Fruit fly (Drosophila melanogaster) whole organism, embryonic: Measurements from ENCODE around the gene Dup99B.

Experiments
- CG14667 ChIP-seq: fragments of 200-800 bp; sonication (Bioruptor generic); IDR thresholded peaks from 2 replicates; pipeline ENCODE4 v1.3.6; 2022; ENCODE audit warnings: missing biosample characterization, missing genetic modification characterization
- Doc3 ChIP-seq: fragments of 200-800 bp; sonication (Bioruptor generic); IDR thresholded peaks from 3 replicates; pipeline ENCODE4 v1.3.6; 2022; ENCODE audit warnings: missing biosample characterization, missing genetic modification characterization; ENCODE audit not compliant: partially characterized antibody
- Hr39 ChIP-seq: fragments of >200 bp; optimal IDR thresholded peaks from 2 replicates; lab custom pipeline; 2017
- Stat92E ChIP-seq, 3 experiments: fragments of >200 bp in 2 of 3; fragments of 200-800 bp in 1 of 3; sonication (Bioruptor generic) in 1 of 3; optimal IDR thresholded peaks; 2 replicates each; lab custom pipeline; 2017 to 2019; ENCODE audit warnings: missing biosample characterization in 3 of 3, missing genetic modification characterization in 3 of 3, mild to moderate bottlenecking in 1 of 3, moderate library complexity in 1 of 3
- Xbp1 ChIP-seq: fragments of 200-800 bp; sonication (Bioruptor generic); optimal IDR thresholded peaks from 3 replicates; lab custom pipeline; 2016; ENCODE audit warnings: missing biosample characterization, mild to moderate bottlenecking, missing genetic modification characterization
- disco-r ChIP-seq: fragments of 200-800 bp; sonication (Bioruptor generic); optimal IDR thresholded peaks from 2 replicates; lab custom pipeline; 2016; ENCODE audit warnings: missing biosample characterization, missing genetic modification characterization
- dpn ChIP-seq, 2 experiments: fragments of 200-800 bp; sonication (Bioruptor generic); optimal IDR thresholded peaks; 3 replicates each; lab custom pipeline; 2016; ENCODE audit warnings: missing biosample characterization in 2 of 2, missing genetic modification characterization in 2 of 2
- gro ChIP-seq: fragments of 200-800 bp; sonication (Bioruptor generic); optimal IDR thresholded peaks from 2 replicates; lab custom pipeline; 2016; ENCODE audit warnings: missing biosample characterization, missing genetic modification characterization
- gsb-n ChIP-seq: fragments of 200-800 bp; sonication (Bioruptor generic); optimal IDR thresholded peaks from 3 replicates; lab custom pipeline; 2018; ENCODE audit warnings: missing biosample characterization, mild to moderate bottlenecking, missing genetic modification characterization
- ham ChIP-seq: fragments of 200-800 bp; sonication (Bioruptor generic); IDR thresholded peaks from 2 replicates; pipeline ENCODE4 v1.3.6; 2022; ENCODE audit warnings: missing biosample characterization, missing genetic modification characterization
- lmd ChIP-seq: fragments of 200-800 bp; sonication (Bioruptor generic); IDR thresholded peaks from 2 replicates; pipeline ENCODE4 v1.3.6; 2022; ENCODE audit warnings: missing biosample characterization, missing genetic modification characterization
- shn ChIP-seq: fragments of 200-800 bp; sonication (Bioruptor generic); optimal IDR thresholded peaks from 3 replicates; lab custom pipeline; 2016; ENCODE audit warnings: missing biosample characterization, missing genetic modification characterization
- zfh2 ChIP-seq: fragments of 200-800 bp; sonication (Bioruptor generic); optimal IDR thresholded peaks from 2 replicates; lab custom pipeline; 2016; ENCODE audit warnings: missing biosample characterization, missing genetic modification characterization

DNA sequence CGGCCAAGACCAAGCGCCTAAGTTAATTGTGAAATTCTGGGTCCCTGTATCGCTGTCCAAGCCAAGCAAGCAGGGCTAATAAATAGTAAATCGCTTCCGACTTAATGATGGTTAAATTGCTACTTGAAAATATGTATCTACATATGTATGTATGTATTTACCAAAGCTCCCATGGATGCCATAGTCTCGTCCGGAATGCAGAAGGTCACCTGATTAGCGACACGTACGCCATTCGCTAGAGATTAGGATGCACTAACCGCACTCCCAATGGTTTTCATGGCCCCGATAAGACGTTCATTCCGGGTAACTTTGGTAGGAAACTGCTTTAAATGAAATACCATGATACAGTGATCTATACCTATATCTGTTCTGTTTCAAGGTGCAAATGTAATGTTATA lies 43.6 kb upstream of the Dup99B start:
- no peak for TF ChIP-seq shn (GFP tag; lab: Kevin White, UChicago)
- no peak for TF ChIP-seq CG14667
- no peak for TF ChIP-seq disco-r (GFP tag; lab: Kevin White, UChicago)
- no peak for TF ChIP-seq gro (GFP tag; lab: Kevin White, UChicago)
- TF ChIP-seq Doc3 (GFP tag; lab: Robert Waterston, UW), result no peak
- no peak for TF ChIP-seq Hr39 (lab: Kevin White, UChicago)
- no peak for TF ChIP-seq Stat92E (GFP tag; optimal IDR thresholded peaks at IDR 0.05; lab: Kevin White, UChicago)
- no peak for TF ChIP-seq Xbp1 (GFP tag; lab: Kevin White, UChicago)
- no peak for TF ChIP-seq gsb-n (tag; lab: Kevin White, UChicago)
- TF ChIP-seq zfh2 (GFP tag; lab: Kevin White, UChicago), result no peak
- no peak for TF ChIP-seq dpn (GFP tag; optimal IDR thresholded peaks at IDR 0.05; lab: Kevin White, UChicago)
- TF ChIP-seq ham (GFP tag; lab: Robert Waterston, UW), result no peak
- TF ChIP-seq lmd (GFP tag; lab: Robert Waterston, UW), result no peak
